Fruit fly (Drosophila melanogaster) whole organism, wandering third instar larva: ENCODE results near the gene tty.

ENCODE experiments used
- Abd-B ChIP-seq: fragments of >200 bp; optimal IDR thresholded peaks from 2 replicates; lab custom pipeline; 2017; ENCODE audit warnings: missing biosample characterization, missing genetic modification characterization
- GATAd ChIP-seq: sonication (Bioruptor generic); optimal IDR thresholded peaks from 2 replicates; lab custom pipeline; 2016; ENCODE audit warnings: missing biosample characterization, missing genetic modification characterization
- Hr83 ChIP-seq: fragments of 200-300 bp; sonication (Bioruptor generic); optimal IDR thresholded peaks from 2 replicates; lab custom pipeline; 2016; ENCODE audit warnings: missing biosample characterization, mild to moderate bottlenecking, missing genetic modification characterization, moderate library complexity; ENCODE audit not compliant: poor library complexity, severe bottlenecking
- Jra ChIP-seq: sonication (Bioruptor generic); optimal IDR thresholded peaks from 2 replicates; lab custom pipeline; 2016; ENCODE audit warnings: missing biosample characterization, missing genetic modification characterization
- sage ChIP-seq: fragments of 200-800 bp; sonication (Bioruptor generic); optimal IDR thresholded peaks from 2 replicates; lab custom pipeline; 2016; ENCODE audit warnings: missing biosample characterization, mild to moderate bottlenecking, missing genetic modification characterization

dm6 chrX:21387695-21388094 lies 48.2 kb upstream of the tty start, which contains the start of gene Ddx56:
- no peak for TF ChIP-seq Abd-B (GFP tag; lab: Kevin White, UChicago)
- TF ChIP-seq Hr83, result no peak
- TF ChIP-seq Jra (GFP tag; lab: Kevin White, UChicago), result no peak
- TF ChIP-seq sage (GFP tag; lab: Kevin White, UChicago), result no peak
- no peak for TF ChIP-seq GATAd (GFP tag; lab: Kevin White, UChicago)
